Worm (Caenorhabditis elegans): ENCODE data around the gene nhr-76.

nhr-76 gene

ce11 chrIV:601595-601994 is 25.7 kb upstream of the nhr-76 start, which contains the start of gene srt-59:
srt-59 (minus strand) TSS chrIV:601695.
- no peak for TF ChIP-seq ztf-26 (tag; optimal IDR thresholded peaks at IDR 0.05)
- TF ChIP-seq mel-28 (tag; optimal IDR thresholded peaks at IDR 0.05; ENCODE audit: borderline replicate concordance), result no peak
- no peak for TF ChIP-seq F37B4.10 (GFP tag; IDR thresholded peaks at IDR 0.05)
- TF ChIP-seq repo-1 (tag; optimal IDR thresholded peaks at IDR 0.05), result no peak
- no peak for TF ChIP-seq egl-44 (GFP tag; IDR thresholded peaks at IDR 0.05)
- TF ChIP-seq madf-3 (GFP tag; IDR thresholded peaks at IDR 0.05), result no peak
- TF ChIP-seq sdz-38 (tag; optimal IDR thresholded peaks at IDR 0.05), result no peak
- no peak for TF ChIP-seq ama-1 (optimal IDR thresholded peaks at IDR 0.05)
- no peak for TF ChIP-seq ama-1 (GFP tag; optimal IDR thresholded peaks at IDR 0.05)
- no peak for TF ChIP-seq ztf-28 (GFP tag; IDR thresholded peaks at IDR 0.05)
- no peak for TF ChIP-seq hsf-1 (GFP tag; IDR thresholded peaks at IDR 0.05)
- no peak for TF ChIP-seq attf-3 (GFP tag; conservative IDR thresholded peaks at IDR 0.05)
- no peak for TF ChIP-seq die-1 (tag; optimal IDR thresholded peaks at IDR 0.05)
- no peak for TF ChIP-seq fkh-3 (tag; optimal IDR thresholded peaks at IDR 0.05)
- no peak for TF ChIP-seq ztf-3 (GFP tag; optimal IDR thresholded peaks at IDR 0.05)
- no peak for TF ChIP-seq B0035.1 (tag; optimal IDR thresholded peaks at IDR 0.05)
- TF ChIP-seq let-526 (GFP tag; IDR thresholded peaks at IDR 0.05), result no peak

ce11 chrIV:603543-603942 is 23.8 kb upstream of the nhr-76 start, which contains the start of gene prmt-4:
prmt-4 (minus strand) TSS chrIV:603643.
- TF ChIP-seq madf-6 (GFP tag; IDR thresholded peaks at IDR 0.05) (no peak), bed-2 (GFP tag; IDR thresholded peaks at IDR 0.05) (no peak), xnd-1 (tag; optimal IDR thresholded peaks at IDR 0.05) (no peak), Y53G8AR.9 (GFP tag; conservative IDR thresholded peaks at IDR 0.05) (no peak), zfh-2 (GFP tag; conservative IDR thresholded peaks at IDR 0.05) (no peak), nhr-27 (tag; optimal IDR thresholded peaks at IDR 0.05) (no peak), F23B12.7 (tag; optimal IDR thresholded peaks at IDR 0.05; ENCODE audit: insufficient read depth) (no peak), aptf-2 (GFP tag; conservative IDR thresholded peaks at IDR 0.05) (no peak), hmg-20 (GFP tag; IDR thresholded peaks at IDR 0.05) (no peak), Y95B8A.8 (GFP tag; IDR thresholded peaks at IDR 0.05) (no peak), madf-8 (GFP tag; conservative IDR thresholded peaks at IDR 0.05) (no peak), ceh-40 (GFP tag; IDR thresholded peaks at IDR 0.05) (no peak), ztf-18 (tag; optimal IDR thresholded peaks at IDR 0.05) (no peak), lsl-1 (GFP tag; optimal IDR thresholded peaks at IDR 0.05) (no peak), snpc-4 (GFP tag; optimal IDR thresholded peaks at IDR 0.05) (no peak), snpc-4 (tag; optimal IDR thresholded peaks at IDR 0.05) (no peak), ztf-6 (GFP tag; IDR thresholded peaks at IDR 0.05) (no peak), Y56A3A.18 (GFP tag; IDR thresholded peaks at IDR 0.05) (no peak), ztf-28 (GFP tag; IDR thresholded peaks at IDR 0.05) (no peak), D2030.7 (GFP tag; IDR thresholded peaks at IDR 0.05) (no peak), mel-28 (tag; optimal IDR thresholded peaks at IDR 0.05; ENCODE audit: borderline replicate concordance) (no peak)

ce11 chrIV:604144-604543 is 23.2 kb upstream of the nhr-76 start, which contains the start of gene col-102:
col-102 (plus strand) TSS chrIV:604444.
- TF ChIP-seq lin-54 (GFP tag; optimal IDR thresholded peaks at IDR 0.05), result no peak
- no peak for TF ChIP-seq T26A5.8 (tag; optimal IDR thresholded peaks at IDR 0.05)
- TF ChIP-seq sptf-2 (GFP tag; optimal IDR thresholded peaks at IDR 0.05), result no peak
- TF ChIP-seq nfyb-1 (GFP tag; IDR thresholded peaks at IDR 0.05), result no peak
- TF ChIP-seq Y56A3A.18 (GFP tag; IDR thresholded peaks at IDR 0.05), result no peak
- no peak for TF ChIP-seq F23B12.7 (tag; optimal IDR thresholded peaks at IDR 0.05; ENCODE audit: insufficient read depth)
